Worm (Caenorhabditis elegans): Measurements from ENCODE around the gene nspb-4.

ce11 chrIV:6621252-6621651 lies 23.2 kb downstream of the nspb-4 start, which contains the start of gene C01B10.3:
- TF ChIP-seq him-1 (tag; optimal IDR thresholded peaks at IDR 0.05) (no peak), W03F9.2 (tag; optimal IDR thresholded peaks at IDR 0.05) (no peak), dao-5 (tag; optimal IDR thresholded peaks at IDR 0.05) (no peak)

Data from whole organism, L4/young adult.